Worm (Caenorhabditis elegans): Measurements from ENCODE around the gene nspb-4.

Gene nspb-4

DNA sequence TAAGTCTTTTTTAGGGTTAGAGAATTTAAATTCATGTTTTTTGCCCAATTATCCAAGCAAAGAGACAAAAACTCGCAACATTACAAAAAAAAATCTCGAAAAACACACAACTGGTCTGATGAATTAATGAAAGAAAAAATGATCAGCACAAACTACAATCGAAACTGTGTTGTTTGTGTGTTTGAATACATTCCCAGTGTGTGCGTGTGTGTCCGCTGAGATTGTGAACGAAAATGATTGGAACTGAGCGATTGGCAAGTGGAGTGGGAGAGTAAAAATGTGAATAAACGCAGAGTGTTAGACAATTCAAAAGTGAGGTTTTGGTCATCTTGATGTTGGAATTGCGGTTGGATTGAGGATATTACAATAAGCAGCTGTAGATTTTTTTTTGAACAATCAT is 8.6 kb downstream of the nspb-4 start:
- TF ChIP-seq nhr-76 (tag; optimal IDR thresholded peaks at IDR 0.05) (no peak), mab-5 (tag; optimal IDR thresholded peaks at IDR 0.05) (no peak), pha-4 (tag; optimal IDR thresholded peaks at IDR 0.05) (no peak), elt-1 (tag; optimal IDR thresholded peaks at IDR 0.05; ENCODE audit: borderline replicate concordance, insufficient read depth) (no peak), elt-3 (tag; optimal IDR thresholded peaks at IDR 0.05) (no peak), ceh-83 (GFP tag; optimal IDR thresholded peaks at IDR 0.05) (no peak), ztf-11 (tag; optimal IDR thresholded peaks at IDR 0.05) (no peak), sem-2 (GFP tag; optimal IDR thresholded peaks at IDR 0.05) (no peak), ham-2 (GFP tag; optimal IDR thresholded peaks at IDR 0.05) (no peak), ces-1 (GFP tag; optimal IDR thresholded peaks at IDR 0.05) (no peak), M03D4.4 (tag; optimal IDR thresholded peaks at IDR 0.05) (no peak), blmp-1 (tag; optimal IDR thresholded peaks at IDR 0.05) (no peak), nhr-12 (tag; optimal IDR thresholded peaks at IDR 0.05) (no peak)

DNA sequence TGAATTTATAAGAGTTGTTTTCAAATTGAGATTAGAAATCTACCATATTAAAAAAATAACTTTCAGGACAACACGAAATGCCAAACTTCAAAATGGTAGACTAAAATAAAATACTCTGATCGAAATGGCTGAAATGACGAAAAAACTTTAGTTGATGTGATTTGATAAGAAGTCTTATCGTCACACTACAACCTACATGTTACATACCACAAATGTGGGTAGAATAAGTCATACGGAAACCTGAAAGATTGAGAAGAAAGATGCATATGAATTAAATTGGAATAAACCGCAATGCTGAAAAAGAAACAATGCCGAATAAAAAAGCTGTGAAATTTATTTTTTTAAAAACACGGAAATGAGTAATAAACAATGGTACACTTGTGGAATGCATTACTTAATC is 9.0 kb downstream of the nspb-4 start:
- TF ChIP-seq flh-1 (GFP tag; optimal IDR thresholded peaks at IDR 0.05) (no peak), nhr-237 (tag; optimal IDR thresholded peaks at IDR 0.05) (no peak), M03D4.4 (tag; optimal IDR thresholded peaks at IDR 0.05) (no peak), bed-3 (GFP tag; optimal IDR thresholded peaks at IDR 0.05) (no peak), drap-1 (GFP tag; optimal IDR thresholded peaks at IDR 0.05) (no peak), lin-13 (tag; optimal IDR thresholded peaks at IDR 0.05) (no peak), tbx-8 (GFP tag; optimal IDR thresholded peaks at IDR 0.05) (no peak), nhr-2 (tag; optimal IDR thresholded peaks at IDR 0.05) (no peak), unc-62 (GFP tag; optimal IDR thresholded peaks at IDR 0.05) (no peak), lsy-2 (tag; optimal IDR thresholded peaks at IDR 0.05) (no peak), mab-5 (tag; optimal IDR thresholded peaks at IDR 0.05) (no peak), mep-1 (tag; optimal IDR thresholded peaks at IDR 0.05) (no peak), elt-1 (tag; optimal IDR thresholded peaks at IDR 0.05; ENCODE audit: borderline replicate concordance, insufficient read depth) (no peak), unc-120 (tag; optimal IDR thresholded peaks at IDR 0.05; ENCODE audit: poor library complexity, severe bottlenecking) (no peak), nhr-12 (tag; optimal IDR thresholded peaks at IDR 0.05) (no peak), sem-2 (GFP tag; optimal IDR thresholded peaks at IDR 0.05) (no peak), ces-1 (GFP tag; optimal IDR thresholded peaks at IDR 0.05) (no peak), hlh-1 (tag; optimal IDR thresholded peaks at IDR 0.05) (no peak)

DNA sequence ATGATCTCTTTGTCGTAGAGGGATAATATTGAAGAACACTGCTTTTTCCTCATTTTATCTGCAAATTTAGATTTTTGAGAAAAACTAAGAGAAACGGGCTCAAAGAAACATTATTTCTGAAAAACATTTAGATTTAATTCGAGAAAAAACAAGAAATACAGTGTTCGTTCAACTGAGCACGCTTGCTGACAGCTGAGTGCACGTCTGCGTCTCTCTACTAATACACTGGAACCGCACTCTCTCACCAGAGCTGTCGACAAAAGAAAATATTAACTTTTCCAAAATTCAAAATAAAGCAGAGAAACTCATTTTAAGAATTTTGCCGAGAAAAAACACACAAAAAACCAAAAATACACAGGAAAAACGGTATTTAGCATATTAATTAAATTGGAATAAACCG is 15.3 kb downstream of the nspb-4 start, which contains the start of gene drh-1:
drh-1 (minus strand) TSS at position 58 of the 400 bp plus-strand sequence.
- no peak for TF ChIP-seq nhr-28 (tag; optimal IDR thresholded peaks at IDR 0.05)
- no peak for TF ChIP-seq snpc-4 (tag; optimal IDR thresholded peaks at IDR 0.05)
- no peak for TF ChIP-seq lin-13 (tag; optimal IDR thresholded peaks at IDR 0.05)

DNA sequence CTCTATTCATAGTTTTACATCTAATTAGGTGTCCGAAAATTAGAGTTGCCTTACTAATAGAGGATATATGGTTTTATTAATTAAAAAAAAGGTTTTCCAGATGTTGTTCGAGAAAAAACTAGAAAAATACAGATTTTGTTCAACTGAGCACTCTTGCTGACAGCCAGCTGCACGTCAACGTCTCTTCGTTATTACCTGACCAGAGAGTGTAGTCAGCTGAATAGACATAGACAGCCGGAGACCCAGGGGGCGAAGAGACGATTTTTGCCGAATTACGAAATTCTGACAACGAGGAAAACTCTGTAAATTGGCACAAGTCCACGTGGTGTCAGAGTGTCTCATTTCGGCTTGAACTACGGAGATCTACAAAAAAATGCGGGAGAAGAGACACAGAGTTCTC is 20.6 kb downstream of the nspb-4 start:
- no peak for TF ChIP-seq flh-1 (GFP tag; optimal IDR thresholded peaks at IDR 0.05)
- TF ChIP-seq ham-2 (GFP tag; optimal IDR thresholded peaks at IDR 0.05): no peak
- TF ChIP-seq lin-32 (GFP tag; optimal IDR thresholded peaks at IDR 0.05): no peak
- TF ChIP-seq ces-1 (GFP tag; optimal IDR thresholded peaks at IDR 0.05): no peak
- no peak for TF ChIP-seq blmp-1 (tag; optimal IDR thresholded peaks at IDR 0.05)
- TF ChIP-seq sem-2 (GFP tag; optimal IDR thresholded peaks at IDR 0.05): no peak
- TF ChIP-seq unc-62 (GFP tag; optimal IDR thresholded peaks at IDR 0.05): no peak
- no peak for TF ChIP-seq nhr-28 (tag; optimal IDR thresholded peaks at IDR 0.05)
- no peak for TF ChIP-seq bed-3 (GFP tag; optimal IDR thresholded peaks at IDR 0.05)
- no peak for TF ChIP-seq nhr-2 (tag; optimal IDR thresholded peaks at IDR 0.05)
- no peak for TF ChIP-seq ceh-43 (GFP tag; optimal IDR thresholded peaks at IDR 0.05)
- TF ChIP-seq zip-8 (tag; optimal IDR thresholded peaks at IDR 0.05): no peak
- TF ChIP-seq unc-120 (tag; optimal IDR thresholded peaks at IDR 0.05; ENCODE audit: poor library complexity, severe bottlenecking): no peak
- TF ChIP-seq snpc-4 (tag; optimal IDR thresholded peaks at IDR 0.05): no peak
- no peak for TF ChIP-seq nhr-237 (tag; optimal IDR thresholded peaks at IDR 0.05)
- TF ChIP-seq nhr-76 (tag; optimal IDR thresholded peaks at IDR 0.05): no peak
- no peak for TF ChIP-seq lin-13 (tag; optimal IDR thresholded peaks at IDR 0.05)

DNA sequence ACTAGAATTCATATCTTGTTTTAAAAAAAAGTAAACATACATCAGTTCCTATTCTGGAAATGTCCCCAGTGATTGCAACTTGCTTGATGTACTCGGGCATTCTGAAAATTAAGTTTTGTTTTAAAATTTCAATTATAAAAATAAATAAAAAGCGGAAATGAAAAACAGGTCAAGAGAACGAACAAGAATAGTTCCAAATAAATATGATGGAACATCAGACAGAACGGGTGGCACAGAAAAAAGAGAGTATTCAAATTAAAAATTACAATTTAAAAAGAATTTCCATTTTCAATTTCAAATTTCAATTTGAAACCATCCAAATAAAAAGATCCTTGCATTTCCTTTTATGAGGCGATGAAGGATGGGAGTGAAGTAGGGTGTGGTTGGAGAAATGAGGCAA is 23.2 kb downstream of the nspb-4 start, which contains the start of gene C01B10.3:
C01B10.3 (minus strand) TSS at position 101 of the 400 bp plus-strand sequence.
- TF ChIP-seq unc-62 (GFP tag; optimal IDR thresholded peaks at IDR 0.05) (no peak), drap-1 (GFP tag; optimal IDR thresholded peaks at IDR 0.05) (no peak), unc-39 (tag; optimal IDR thresholded peaks at IDR 0.05) (no peak), snpc-4 (tag; optimal IDR thresholded peaks at IDR 0.05) (no peak), M03D4.4 (tag; optimal IDR thresholded peaks at IDR 0.05) (no peak), sptf-1 (tag; optimal IDR thresholded peaks at IDR 0.05) (no peak), ztf-11 (tag; optimal IDR thresholded peaks at IDR 0.05) (no peak), cnd-1 (tag; optimal IDR thresholded peaks at IDR 0.05) (no peak), tbx-8 (GFP tag; optimal IDR thresholded peaks at IDR 0.05) (no peak), sem-2 (GFP tag; optimal IDR thresholded peaks at IDR 0.05) (no peak), bed-3 (GFP tag; optimal IDR thresholded peaks at IDR 0.05) (no peak), lsy-2 (tag; optimal IDR thresholded peaks at IDR 0.05) (no peak), pha-4 (tag; optimal IDR thresholded peaks at IDR 0.05) (no peak), blmp-1 (tag; optimal IDR thresholded peaks at IDR 0.05) (no peak), ceh-43 (GFP tag; optimal IDR thresholded peaks at IDR 0.05) (no peak), mep-1 (tag; optimal IDR thresholded peaks at IDR 0.05) (no peak), ceh-39 (tag; optimal IDR thresholded peaks at IDR 0.05) (no peak)

Measured in whole organism, mixed stage, embryonic.